Worm (Caenorhabditis elegans): ENCODE data around the gene F58H1.8.

F58H1.8 gene

ce11 chrV:11945429-11945828 is 10.5 kb downstream of the F58H1.8 start:
- TF ChIP-seq F37B4.10 (GFP tag; IDR thresholded peaks at IDR 0.05), result no peak
- no peak for TF ChIP-seq F57A8.1 (GFP tag; optimal IDR thresholded peaks at IDR 0.05)
- no peak for TF ChIP-seq B0035.1 (tag; optimal IDR thresholded peaks at IDR 0.05)
- TF ChIP-seq aptf-2 (GFP tag; conservative IDR thresholded peaks at IDR 0.05), result no peak
- no peak for TF ChIP-seq dpff-1 (tag; optimal IDR thresholded peaks at IDR 0.05)
- no peak for TF ChIP-seq ceh-27 (GFP tag; optimal IDR thresholded peaks at IDR 0.05)
- TF ChIP-seq ceh-100 (GFP tag; IDR thresholded peaks at IDR 0.05), result no peak
- no peak for TF ChIP-seq ceh-79 (tag; optimal IDR thresholded peaks at IDR 0.05)
- TF ChIP-seq madf-10 (tag; optimal IDR thresholded peaks at IDR 0.05), result no peak
- TF ChIP-seq tlf-1 (GFP tag; optimal IDR thresholded peaks at IDR 0.05), result no peak
- no peak for TF ChIP-seq ztf-25 (GFP tag; IDR thresholded peaks at IDR 0.05)
- no peak for TF ChIP-seq rec-8 (tag; optimal IDR thresholded peaks at IDR 0.05)
- no peak for TF ChIP-seq ccch-3 (GFP tag; optimal IDR thresholded peaks at IDR 0.05)
- TF ChIP-seq Y79H2A.3 (GFP tag; conservative IDR thresholded peaks at IDR 0.05), result no peak
- TF ChIP-seq mes-4 (tag; optimal IDR thresholded peaks at IDR 0.05), result no peak
- no peak for TF ChIP-seq ztf-6 (GFP tag; IDR thresholded peaks at IDR 0.05)
- no peak for TF ChIP-seq aptf-3 (GFP tag; IDR thresholded peaks at IDR 0.05)
- no peak for TF ChIP-seq somi-1 (GFP tag; optimal IDR thresholded peaks at IDR 0.05)
- no peak for TF ChIP-seq xnd-1 (tag; optimal IDR thresholded peaks at IDR 0.05)

DNA sequence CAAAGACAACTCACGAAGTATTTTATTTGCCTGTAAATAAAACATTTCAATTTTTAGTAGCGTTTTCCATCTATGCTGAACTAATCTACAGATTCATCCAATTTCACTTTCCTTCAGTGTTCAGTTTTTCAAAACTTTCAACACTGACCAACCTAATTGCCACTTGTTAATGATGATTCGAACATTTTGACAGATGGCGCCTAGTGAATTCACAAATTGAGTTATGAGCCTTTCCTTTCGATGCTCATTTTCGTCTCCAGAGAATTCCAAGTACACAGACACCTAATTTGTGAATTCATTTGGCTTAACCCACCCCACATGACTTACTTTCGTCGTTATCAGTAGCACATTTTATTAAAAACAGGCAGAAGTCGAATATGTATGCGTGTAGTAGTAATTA is 11.9 kb downstream of the F58H1.8 start:
- TF ChIP-seq attf-5 (GFP tag; optimal IDR thresholded peaks at IDR 0.05), result no peak
- no peak for TF ChIP-seq C06A6.2 (GFP tag; conservative IDR thresholded peaks at IDR 0.05)
- no peak for TF ChIP-seq him-1 (tag; optimal IDR thresholded peaks at IDR 0.05)
- TF ChIP-seq nhr-80 (tag; optimal IDR thresholded peaks at IDR 0.05), result no peak
- no peak for TF ChIP-seq ztf-22 (GFP tag; optimal IDR thresholded peaks at IDR 0.05)

DNA sequence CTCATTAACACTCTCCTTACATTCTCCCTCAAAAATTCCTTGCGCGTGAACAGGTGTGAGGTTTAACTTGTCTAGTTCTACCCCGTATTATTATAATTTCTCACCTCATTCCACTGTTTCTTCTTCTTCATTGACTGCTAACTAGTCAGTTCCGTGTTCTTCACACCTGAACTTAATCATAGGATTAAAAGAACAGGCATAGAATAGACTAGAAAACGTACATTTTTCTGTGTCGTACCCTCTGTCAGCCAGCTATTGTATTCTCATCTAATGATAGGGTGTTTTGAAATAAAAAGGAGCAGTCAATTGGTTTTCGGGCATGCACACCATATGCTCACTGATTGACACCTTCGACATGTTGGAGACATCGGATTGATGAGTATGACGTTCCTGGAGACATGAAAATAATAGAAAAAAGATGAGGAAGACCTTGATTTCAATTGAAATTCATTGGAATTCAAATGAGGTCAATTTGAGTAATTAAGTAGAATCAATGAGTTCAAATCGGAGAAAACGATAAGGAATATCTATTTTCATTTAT is 12.5 kb downstream of the F58H1.8 start:
- TF ChIP-seq C06A6.2 (GFP tag; conservative IDR thresholded peaks at IDR 0.05), result no peak
- no peak for TF ChIP-seq snpc-4 (GFP tag; optimal IDR thresholded peaks at IDR 0.05)
- TF ChIP-seq snpc-4 (tag; optimal IDR thresholded peaks at IDR 0.05), result no peak
- no peak for TF ChIP-seq nhr-120 (GFP tag; IDR thresholded peaks at IDR 0.05)
- TF ChIP-seq egrh-3 (GFP tag; IDR thresholded peaks at IDR 0.05), result no peak
- TF ChIP-seq nhr-27 (tag; optimal IDR thresholded peaks at IDR 0.05), result no peak
- no peak for TF ChIP-seq dpl-1 (GFP tag; optimal IDR thresholded peaks at IDR 0.05)
- no peak for TF ChIP-seq ama-1 (optimal IDR thresholded peaks at IDR 0.05)
- TF ChIP-seq ama-1 (GFP tag; optimal IDR thresholded peaks at IDR 0.05), result no peak
- TF ChIP-seq C17E4.6 (GFP tag; IDR thresholded peaks at IDR 0.05), result no peak
- no peak for TF ChIP-seq cebp-2 (GFP tag; IDR thresholded peaks at IDR 0.05)
- no peak for TF ChIP-seq hlh-12 (tag; optimal IDR thresholded peaks at IDR 0.05)
- no peak for TF ChIP-seq nhr-179 (tag; optimal IDR thresholded peaks at IDR 0.05)
- no peak for TF ChIP-seq lsl-1 (GFP tag; optimal IDR thresholded peaks at IDR 0.05)
- no peak for TF ChIP-seq Y67H2A.10 (GFP tag; conservative IDR thresholded peaks at IDR 0.05)
- TF ChIP-seq F55B11.4 (tag; optimal IDR thresholded peaks at IDR 0.05; ENCODE audit: borderline replicate concordance, insufficient read depth), result no peak
